Fruit fly (Drosophila melanogaster) whole organism, pupa: ENCODE results near the gene Dbp73D.
A peak's percentile ranks its signal among the peaks of the same experiment; 100 is the strongest.

Source experiments
- CG10348 ChIP-seq: fragments of 200-800 bp; sonication (Bioruptor generic); IDR thresholded peaks from 2 replicates; pipeline ENCODE4 v1.3.6; 2022; ENCODE audit warnings: missing biosample characterization, missing genetic modification characterization
- CG13204 ChIP-seq: fragments of 200-800 bp; sonication (Bioruptor generic); optimal IDR thresholded peaks from 2 replicates; lab custom pipeline; 2018; ENCODE audit warnings: missing biosample characterization, mild to moderate bottlenecking, missing genetic modification characterization, moderate library complexity
- CG14655 ChIP-seq: fragments of 200-800 bp; sonication (Bioruptor generic); optimal IDR thresholded peaks from 3 replicates; lab custom pipeline; 2017; ENCODE audit warnings: mild to moderate bottlenecking, missing biosample characterization, missing genetic modification reagents, missing genetic modification characterization
- CG15710 ChIP-seq: fragments of 200-800 bp; sonication (Bioruptor generic); optimal IDR thresholded peaks from 2 replicates; lab custom pipeline; 2018; ENCODE audit warnings: missing biosample characterization, mild to moderate bottlenecking, missing genetic modification characterization, moderate library complexity
- CG32121 ChIP-seq: fragments of 200-800 bp; sonication (Bioruptor generic); IDR thresholded peaks from 2 replicates; pipeline ENCODE4 v1.3.6; 2022; ENCODE audit warnings: missing biosample characterization, missing genetic modification characterization
- CG8159 ChIP-seq: fragments of 200-800 bp; sonication (Bioruptor generic); optimal IDR thresholded peaks from 3 replicates; lab custom pipeline; 2018; ENCODE audit warnings: missing biosample characterization, mild to moderate bottlenecking, missing genetic modification characterization, moderate library complexity
- CG8301 ChIP-seq: fragments of 200-800 bp; sonication (Bioruptor generic); optimal IDR thresholded peaks from 2 replicates; lab custom pipeline; 2018; ENCODE audit warnings: missing biosample characterization, mild to moderate bottlenecking, missing genetic modification characterization
- CG9948 ChIP-seq: fragments of 200-800 bp; sonication (Bioruptor generic); optimal IDR thresholded peaks from 2 replicates; lab custom pipeline; 2018; ENCODE audit warnings: missing biosample characterization, mild to moderate bottlenecking, missing genetic modification characterization, moderate library complexity
- Ets98B ChIP-seq: fragments of 200-800 bp; sonication (Bioruptor generic); IDR thresholded peaks from 2 replicates; pipeline ENCODE4 v1.3.6; 2022; ENCODE audit warnings: missing biosample characterization, missing genetic modification characterization
- Pif1A ChIP-seq: fragments of 200-800 bp; sonication (Bioruptor generic); optimal IDR thresholded peaks from 3 replicates; lab custom pipeline; 2016; ENCODE audit warnings: missing biosample characterization, missing genetic modification characterization
- Snoo ChIP-seq: fragments of 200-800 bp; sonication (Bioruptor generic); optimal IDR thresholded peaks from 3 replicates; lab custom pipeline; 2017; ENCODE audit warnings: missing biosample characterization, mild to moderate bottlenecking, missing genetic modification characterization, inconsistent platforms
- gl ChIP-seq: fragments of 200-800 bp; sonication (Bioruptor generic); optimal IDR thresholded peaks from 2 replicates; lab custom pipeline; 2018; ENCODE audit warnings: missing biosample characterization, mild to moderate bottlenecking, missing genetic modification characterization

DNA sequence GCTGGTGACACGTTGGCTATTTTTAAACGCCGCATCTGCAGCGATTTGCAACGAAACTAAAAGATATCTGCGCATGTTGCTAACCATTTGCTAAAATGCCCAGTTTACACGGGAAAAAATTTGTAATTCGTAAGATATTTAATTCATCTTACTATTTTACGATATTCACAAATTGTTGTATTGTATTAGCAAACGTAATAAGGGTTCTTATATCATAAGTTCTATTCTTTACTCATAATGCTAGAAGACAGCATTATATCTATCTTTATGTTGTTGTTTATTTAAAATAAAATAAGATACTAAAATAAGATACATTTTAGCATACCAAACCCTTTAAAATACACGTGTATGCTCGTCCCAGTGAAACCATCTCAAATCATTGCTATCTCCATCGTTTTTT, 28.9 kb upstream of the Dbp73D start:
- TF ChIP-seq CG8301 (tag; lab: Kevin White, UChicago) (peak; percentile 27), Ets98B (GFP tag; lab: Robert Waterston, UW) (0 out of 2 replicates have a peak, but pooled peaks have one; percentile 6), CG32121 (GFP tag; lab: Robert Waterston, UW) (no peak), CG8159 (tag; lab: Kevin White, UChicago) (peak; percentile 65), CG14655 (GFP tag; lab: Kevin White, UChicago) (peak; percentile 62), CG15710 (tag; lab: Kevin White, UChicago) (peak; percentile 54), Snoo (no peak), CG10348 (GFP tag; lab: Robert Waterston, UW) (no peak), CG9948 (peak; percentile 60), gl (tag; lab: Kevin White, UChicago) (no peak), Pif1A (GFP tag; lab: Kevin White, UChicago) (no peak), CG13204 (no peak)
